Worm (Caenorhabditis elegans) whole organism, late embryonic: Measurements from ENCODE around the gene pdzd-8.

Experiments used
- C08G9.2 ChIP-seq: sonication (generic microtip); optimal IDR thresholded peaks from 2 replicates; lab custom pipeline; 2016; ENCODE audit warnings: mild to moderate bottlenecking, missing genetic modification characterization, moderate library complexity, missing compliant biosample characterization
- F13H6.1 ChIP-seq: sonication (generic microtip); optimal IDR thresholded peaks from 2 replicates; lab custom pipeline; 2016; ENCODE audit warnings: missing genetic modification characterization, missing compliant biosample characterization
- T23F11.4 ChIP-seq: fragments of 200-800 bp; sonication (Bioruptor generic); optimal IDR thresholded peaks from 2 replicates; lab custom pipeline; 2018; ENCODE audit warnings: mild to moderate bottlenecking, missing genetic modification characterization, missing compliant biosample characterization
- ceh-14 ChIP-seq: sonication (generic microtip); optimal IDR thresholded peaks from 2 replicates; lab custom pipeline; 2016; ENCODE audit warnings: missing genotype, missing genetic modification characterization, missing compliant biosample characterization
- ceh-18 ChIP-seq: sonication (generic microtip); optimal IDR thresholded peaks from 2 replicates; lab custom pipeline; 2016; ENCODE audit warnings: missing genetic modification characterization, missing compliant biosample characterization
- ceh-19 ChIP-seq: fragments of 200-800 bp; sonication (Bioruptor generic); optimal IDR thresholded peaks from 2 replicates; lab custom pipeline; 2018; ENCODE audit warnings: mild to moderate bottlenecking, missing genetic modification characterization, missing compliant biosample characterization
- ceh-30 ChIP-seq: fragments of 150-350 bp; optimal IDR thresholded peaks from 2 replicates; lab custom pipeline; 2014; ENCODE audit warnings: missing biosample characterization, missing genetic modification characterization
- ceh-31 ChIP-seq: sonication (generic microtip); optimal IDR thresholded peaks from 2 replicates; lab custom pipeline; 2016; ENCODE audit warnings: missing genetic modification characterization, missing compliant biosample characterization
- ceh-48 ChIP-seq: sonication (generic microtip); optimal IDR thresholded peaks from 2 replicates; lab custom pipeline; 2016; ENCODE audit warnings: missing genetic modification characterization, inconsistent platforms, missing compliant biosample characterization
- dmd-4 ChIP-seq: sonication (generic microtip); optimal IDR thresholded peaks from 2 replicates; lab custom pipeline; 2016; ENCODE audit warnings: borderline replicate concordance, missing genetic modification characterization, missing compliant biosample characterization
- dve-1 ChIP-seq: sonication (generic microtip); optimal IDR thresholded peaks from 2 replicates; lab custom pipeline; 2017; ENCODE audit warnings: antibody characterized with exemption, mild to moderate bottlenecking, missing genetic modification characterization, missing compliant biosample characterization
- elt-2 ChIP-seq: sonication (generic microtip); optimal IDR thresholded peaks from 2 replicates; lab custom pipeline; 2016; ENCODE audit warnings: missing genetic modification reagents, missing genetic modification characterization, missing compliant biosample characterization
- fax-1 ChIP-seq: sonication (generic microtip); optimal IDR thresholded peaks from 2 replicates; lab custom pipeline; 2016; ENCODE audit warnings: missing genotype, missing genetic modification characterization, missing compliant biosample characterization
- fkh-10 ChIP-seq: fragments of 150-350 bp; optimal IDR thresholded peaks from 2 replicates; lab custom pipeline; 2014; ENCODE audit warnings: missing biosample characterization, missing genetic modification reagents, missing genetic modification characterization
- gmeb-2 ChIP-seq: sonication (generic microtip); optimal IDR thresholded peaks from 2 replicates; lab custom pipeline; 2016; ENCODE audit warnings: missing genetic modification characterization, inconsistent platforms, missing compliant biosample characterization
- hlh-13 ChIP-seq: fragments of 200-800 bp; sonication (Bioruptor generic); optimal IDR thresholded peaks from 2 replicates; lab custom pipeline; 2018; ENCODE audit warnings: mild to moderate bottlenecking, missing genetic modification characterization, missing compliant biosample characterization
- hlh-15 ChIP-seq: sonication (generic microtip); optimal IDR thresholded peaks from 2 replicates; lab custom pipeline; 2016; ENCODE audit warnings: missing genetic modification characterization, missing compliant biosample characterization
- hlh-30 ChIP-seq: sonication (generic microtip); optimal IDR thresholded peaks from 2 replicates; lab custom pipeline; 2017; ENCODE audit warnings: antibody characterized with exemption, missing genetic modification characterization, missing compliant biosample characterization; ENCODE audit not compliant: insufficient read depth
- madf-2 ChIP-seq: sonication (generic microtip); optimal IDR thresholded peaks from 2 replicates; lab custom pipeline; 2017; ENCODE audit warnings: missing genetic modification characterization, missing compliant biosample characterization
- nhr-11 ChIP-seq: fragments of 150-350 bp; optimal IDR thresholded peaks from 2 replicates; lab custom pipeline; 2014; ENCODE audit warnings: missing biosample characterization, missing genetic modification characterization
- odd-2 ChIP-seq: sonication (generic microtip); optimal IDR thresholded peaks from 2 replicates; lab custom pipeline; 2017; ENCODE audit warnings: antibody characterized with exemption, mild to moderate bottlenecking, missing genetic modification characterization, missing compliant biosample characterization
- pat-9 ChIP-seq: fragments of 200-800 bp; sonication (Bioruptor generic); optimal IDR thresholded peaks from 2 replicates; lab custom pipeline; 2018; ENCODE audit warnings: mild to moderate bottlenecking, missing genetic modification characterization, moderate library complexity, missing compliant biosample characterization
- pha-2 ChIP-seq: sonication (generic microtip); optimal IDR thresholded peaks from 2 replicates; lab custom pipeline; 2017; ENCODE audit warnings: mild to moderate bottlenecking, missing genetic modification characterization, missing compliant biosample characterization
- pha-4 ChIP-seq: fragments of 150-350 bp; optimal IDR thresholded peaks from 2 replicates; lab custom pipeline; 2018; ENCODE audit warnings: missing biosample characterization, missing genetic modification reagents, missing genetic modification characterization
- pqm-1 ChIP-seq: sonication (generic microtip); optimal IDR thresholded peaks from 2 replicates; lab custom pipeline; 2016; ENCODE audit warnings: missing genetic modification characterization, missing compliant biosample characterization
- ref-2 ChIP-seq: sonication (generic microtip); optimal IDR thresholded peaks from 2 replicates; lab custom pipeline; 2016; ENCODE audit warnings: missing genetic modification characterization, missing compliant biosample characterization
- rnt-1 ChIP-seq: sonication (generic microtip); optimal IDR thresholded peaks from 2 replicates; lab custom pipeline; 2016; ENCODE audit warnings: missing genetic modification characterization, missing compliant biosample characterization
- sdc-2 ChIP-seq: sonication (generic microtip); optimal IDR thresholded peaks from 2 replicates; lab custom pipeline; 2016; ENCODE audit warnings: missing genotype, missing genetic modification characterization, missing compliant biosample characterization
- unc-42 ChIP-seq: sonication (generic microtip); optimal IDR thresholded peaks from 2 replicates; lab custom pipeline; 2016; ENCODE audit warnings: missing genotype, missing genetic modification characterization, missing compliant biosample characterization
- unc-55 ChIP-seq: sonication (generic microtip); optimal IDR thresholded peaks from 2 replicates; lab custom pipeline; 2017; ENCODE audit warnings: missing biosample characterization, missing genetic modification reagents, missing genetic modification characterization
- unc-86 ChIP-seq: sonication (generic microtip); optimal IDR thresholded peaks from 2 replicates; lab custom pipeline; 2016; ENCODE audit warnings: missing genetic modification characterization, missing compliant biosample characterization

The pdzd-8 gene

DNA sequence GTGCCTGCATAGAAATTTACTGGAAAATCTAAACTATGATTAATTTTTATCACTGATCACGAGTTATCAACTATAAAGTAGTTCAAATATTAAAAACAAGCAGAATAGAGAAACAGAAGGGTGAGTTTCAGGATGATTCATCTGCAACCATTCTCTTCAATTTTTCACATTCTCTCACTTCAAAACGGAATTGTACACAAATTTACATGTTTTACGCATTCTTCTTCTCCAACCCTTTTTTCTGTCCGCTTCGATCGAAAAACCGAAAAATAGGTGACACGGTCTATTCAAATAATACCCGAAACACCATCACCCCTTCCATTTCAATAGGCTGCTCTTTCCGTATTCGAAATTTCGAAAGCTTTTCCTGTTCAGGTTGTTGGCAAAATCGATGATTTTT lies 41.8 kb upstream of the pdzd-8 start, which contains the start of gene D1046.4:
Gene D1046.4 (plus strand): TSS at position 301 of the 400 bp plus-strand sequence.
- TF ChIP-seq ceh-14 (tag; lab: Kevin White, UChicago) = no peak
- no peak for TF ChIP-seq pha-2 (tag; lab: Kevin White, UChicago)
- TF ChIP-seq dve-1 (tag; lab: Kevin White, UChicago) = no peak
- no peak for TF ChIP-seq odd-2 (tag; lab: Kevin White, UChicago)
- TF ChIP-seq unc-42 (tag; lab: Kevin White, UChicago) = no peak
- TF ChIP-seq pqm-1 (tag; lab: Kevin White, UChicago) = no peak
- TF ChIP-seq hlh-30 (tag; lab: Kevin White, UChicago) = no peak
- no peak for TF ChIP-seq T23F11.4
- no peak for TF ChIP-seq madf-2
- no peak for TF ChIP-seq hlh-15
- no peak for TF ChIP-seq gmeb-2
- no peak for TF ChIP-seq ceh-19
- no peak for TF ChIP-seq C08G9.2
- TF ChIP-seq ref-2 = no peak

ce11 chrIV:8943430-8943829 lies 31.9 kb upstream of the pdzd-8 start:
- TF ChIP-seq rnt-1 = no peak
- TF ChIP-seq unc-42 (tag; lab: Kevin White, UChicago) = peak; percentile 48
- TF ChIP-seq fkh-10 (GFP tag; lab: Kevin White, UChicago) = no peak
- TF ChIP-seq pha-4 (tag; lab: Kevin White, UChicago) = no peak
- TF ChIP-seq ceh-31 = no peak
- no peak for TF ChIP-seq dmd-4 (tag; lab: Kevin White, UChicago)

- peak; percentile 74 for TF ChIP-seq hlh-30 (tag; lab: Kevin White, UChicago)
- no peak for TF ChIP-seq dve-1 (tag; lab: Kevin White, UChicago)
- TF ChIP-seq ceh-18 (tag; lab: Kevin White, UChicago) = peak; percentile 56
- peak; percentile 2 for TF ChIP-seq rnt-1
- no peak for TF ChIP-seq unc-86 (tag; lab: Kevin White, UChicago)
- no peak for TF ChIP-seq fax-1
- peak; percentile 88 for TF ChIP-seq unc-55
These were observed 28.2 kb upstream of the pdzd-8 start for ce11 chrIV:8947146-8947545.

- TF ChIP-seq hlh-30 (tag; lab: Kevin White, UChicago) = peak; percentile 65
- TF ChIP-seq pat-9 = no peak
- no peak for TF ChIP-seq fkh-10 (GFP tag; lab: Kevin White, UChicago)
- no peak for TF ChIP-seq hlh-13 (GFP tag; lab: Kevin White, UChicago)
- TF ChIP-seq F13H6.1 = no peak
These were observed 26.0 kb upstream of the pdzd-8 start for ce11 chrIV:8949078-8950039.

- TF ChIP-seq nhr-11 (no peak), elt-2 (tag; lab: Kevin White, UChicago) (no peak), ceh-18 (tag; lab: Kevin White, UChicago) (no peak), hlh-13 (GFP tag; lab: Kevin White, UChicago) (no peak), ceh-14 (tag; lab: Kevin White, UChicago) (no peak), sdc-2 (tag; lab: Kevin White, UChicago) (no peak)
These were observed 23.3 kb upstream of the pdzd-8 start for ce11 chrIV:8951953-8952567.

DNA sequence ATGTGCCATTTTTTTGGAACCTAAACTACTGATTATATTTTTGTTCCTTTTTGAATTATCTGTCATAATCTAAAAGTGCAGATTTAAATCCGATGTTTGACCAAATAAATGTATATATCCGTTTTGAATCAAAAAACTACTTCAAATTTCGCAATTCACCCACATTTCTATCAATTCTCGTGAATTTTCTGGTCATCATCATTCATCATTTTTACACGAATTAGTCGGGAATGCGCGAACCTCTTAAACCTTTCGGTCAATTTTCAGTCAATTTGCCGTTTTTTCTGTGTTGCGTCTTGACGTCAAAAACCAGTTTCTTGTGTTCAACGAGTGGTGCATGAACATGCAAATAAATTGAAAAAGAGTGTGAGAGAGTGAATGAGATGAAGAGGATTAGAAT lies 21.2 kb upstream of the pdzd-8 start:
- no peak for TF ChIP-seq ceh-48
- TF ChIP-seq ceh-30 (tag; lab: Kevin White, UChicago) = no peak
